Worm (Caenorhabditis elegans) whole organism, early embryonic: ENCODE data around the gene asp-9.

Experiments used
- B0310.2 ChIP-seq: sonication (generic microtip); optimal IDR thresholded peaks from 2 replicates; lab custom pipeline; 2016; ENCODE audit warnings: mild to moderate bottlenecking, missing genetic modification characterization, missing compliant biosample characterization
- ama-1 ChIP-seq: fragments of 150-350 bp; optimal IDR thresholded peaks from 2 replicates; lab custom pipeline; 2014
- flt-1 ChIP-seq: fragments of 200-800 bp; sonication (Bioruptor generic); IDR thresholded peaks from 2 replicates; pipeline ENCODE4 v1.3.6; 2022; ENCODE audit warnings: missing genetic modification characterization, missing compliant biosample characterization
- hmbx-1 ChIP-seq: sonication (generic microtip); optimal IDR thresholded peaks from 2 replicates; lab custom pipeline; 2016; ENCODE audit warnings: mild to moderate bottlenecking, missing genetic modification characterization, missing compliant biosample characterization
- scrt-1 ChIP-seq: fragments of 200-800 bp; sonication (Bioruptor generic); IDR thresholded peaks from 2 replicates; pipeline ENCODE4 v1.3.6; 2022; ENCODE audit warnings: missing genetic modification characterization, missing compliant biosample characterization
- tbx-11 ChIP-seq: fragments of 200-800 bp; sonication (Bioruptor generic); IDR thresholded peaks from 2 replicates; pipeline ENCODE4 v1.3.6; 2022; ENCODE audit warnings: missing genetic modification characterization, missing compliant biosample characterization
- tbx-37 ChIP-seq: fragments of 200-800 bp; sonication (Bioruptor generic); conservative IDR thresholded peaks from 2 replicates; pipeline ENCODE4 v1.3.6; 2022; ENCODE audit warnings: missing genetic modification reagents, missing genetic modification characterization, missing compliant biosample characterization

DNA sequence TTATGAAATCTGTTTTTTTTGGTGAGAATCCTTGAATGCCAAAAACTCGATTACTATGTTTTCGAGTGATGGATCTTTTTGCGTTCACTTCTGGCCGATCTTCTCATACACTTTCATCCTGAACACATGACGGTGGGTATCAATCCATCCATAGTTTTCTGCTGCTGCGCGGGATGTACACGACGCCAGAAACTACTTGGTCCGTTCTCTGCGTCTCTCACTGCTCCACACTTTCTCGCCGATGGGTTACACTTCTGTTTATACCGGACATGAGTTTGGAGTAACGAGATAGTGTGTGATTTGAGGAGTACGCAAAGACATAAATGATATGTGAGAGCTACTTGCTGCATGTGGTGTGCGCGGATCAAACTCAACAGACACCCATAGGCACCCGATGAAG is 45.0 kb upstream of the asp-9 start:
- TF ChIP-seq flt-1 (GFP tag; lab: Robert Waterston, UW), result no peak
- TF ChIP-seq B0310.2 (tag; lab: Kevin White, UChicago), result no peak
- no peak for TF ChIP-seq ama-1
- TF ChIP-seq tbx-37 (GFP tag; lab: Robert Waterston, UW), result no peak
- TF ChIP-seq scrt-1 (GFP tag; lab: Robert Waterston, UW), result no peak
- no peak for TF ChIP-seq hmbx-1 (tag; lab: Kevin White, UChicago)
- no peak for TF ChIP-seq tbx-11 (GFP tag; lab: Robert Waterston, UW)
